Worm (Caenorhabditis elegans): ENCODE data around the gene lbp-7.

ce11 chrV:13854306-13854705 is 25.0 kb upstream of the lbp-7 start, which contains the start of gene ttr-21:
- TF ChIP-seq pha-4 (tag; optimal IDR thresholded peaks at IDR 0.05) (no peak), sox-2 (GFP tag; IDR thresholded peaks at IDR 0.05) (no peak), hlh-13 (GFP tag; optimal IDR thresholded peaks at IDR 0.05) (no peak), pat-9 (tag; optimal IDR thresholded peaks at IDR 0.05) (no peak), che-1 (tag; optimal IDR thresholded peaks at IDR 0.05) (no peak), fax-1 (tag; optimal IDR thresholded peaks at IDR 0.05) (no peak), nhr-232 (tag; optimal IDR thresholded peaks at IDR 0.05) (no peak), ceh-45 (GFP tag; IDR thresholded peaks at IDR 0.05) (no peak), unc-3 (GFP tag; conservative IDR thresholded peaks at IDR 0.05) (no peak), unc-3 (tag; optimal IDR thresholded peaks at IDR 0.05) (no peak), ceh-24 (tag; optimal IDR thresholded peaks at IDR 0.05) (no peak), ceh-9 (tag; optimal IDR thresholded peaks at IDR 0.05) (no peak), Y22D7AL.16 (tag; optimal IDR thresholded peaks at IDR 0.05) (no peak), nfya-1 (tag; optimal IDR thresholded peaks at IDR 0.05) (no peak), rnt-1 (tag; optimal IDR thresholded peaks at IDR 0.05) (no peak)
